Fruit fly (Drosophila melanogaster) S2 (cell line): Measurements from ENCODE around the gene CG7606.

Experiments used
- CG8478 ChIP-seq: fragments of >200 bp; optimal IDR thresholded peaks from 2 replicates; lab custom pipeline; 2018
- CTCF ChIP-seq, 2 experiments: fragments of >200 bp; optimal IDR thresholded peaks; 2 replicates each; lab custom pipeline; 2018

DNA sequence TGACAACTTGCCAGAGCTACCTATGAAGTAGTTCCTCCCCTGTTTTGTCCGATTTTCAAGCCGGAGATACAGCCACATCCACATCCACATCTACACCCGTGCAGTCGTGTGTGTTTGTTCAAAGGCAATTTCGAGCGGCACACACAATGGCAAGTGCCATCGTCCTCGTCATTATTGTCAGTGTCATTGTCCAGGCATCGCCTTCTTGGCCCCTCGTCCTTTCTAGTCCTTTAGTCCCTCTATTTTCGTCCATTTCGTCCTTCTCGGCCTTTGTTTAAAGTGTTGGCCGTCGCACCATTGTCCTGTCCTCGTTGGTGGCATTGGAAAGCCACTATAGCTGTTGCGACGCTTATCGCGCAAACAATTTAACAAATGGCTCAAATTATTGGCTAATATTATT, 6.6 kb downstream of the CG7606 start:
- no peak for TF ChIP-seq CG8478 (lab: Kevin White, UChicago)
- TF ChIP-seq CTCF (optimal IDR thresholded peaks at IDR 0.05; lab: Kevin White, UChicago), result no peak
